Worm (Caenorhabditis elegans): ENCODE data around the gene fbxb-35.

DNA sequence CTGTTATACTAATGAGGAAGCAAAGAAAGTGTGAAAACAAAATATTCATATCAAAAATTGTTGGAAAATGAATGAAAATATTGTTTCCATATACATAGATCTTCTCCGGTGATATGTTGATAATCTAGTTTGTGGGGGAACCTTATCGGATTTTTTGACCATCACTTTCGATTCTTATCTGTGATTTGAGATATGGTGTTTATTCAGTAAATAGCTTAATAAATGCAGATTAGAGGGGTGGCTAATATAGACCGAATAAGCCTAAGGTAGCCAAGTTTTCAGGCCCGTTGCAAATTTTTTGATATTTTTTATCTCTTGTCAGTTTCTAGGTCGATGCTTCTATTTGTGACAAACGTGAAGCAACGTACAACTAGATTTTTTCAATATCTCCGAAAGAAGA lies 20.0 kb downstream of the fbxb-35 start, which contains the start of gene F07E5.7:
- TF ChIP-seq nhr-28 (tag; optimal IDR thresholded peaks at IDR 0.05) (no peak), nhr-90 (tag; optimal IDR thresholded peaks at IDR 0.05; ENCODE audit: poor library complexity) (no peak), F16B12.6 (tag; optimal IDR thresholded peaks at IDR 0.05) (no peak)

Data from whole organism, L1 larva.